Worm (Caenorhabditis elegans): Measurements from ENCODE around the gene Y51H7C.8.

The Y51H7C.8 gene

DNA sequence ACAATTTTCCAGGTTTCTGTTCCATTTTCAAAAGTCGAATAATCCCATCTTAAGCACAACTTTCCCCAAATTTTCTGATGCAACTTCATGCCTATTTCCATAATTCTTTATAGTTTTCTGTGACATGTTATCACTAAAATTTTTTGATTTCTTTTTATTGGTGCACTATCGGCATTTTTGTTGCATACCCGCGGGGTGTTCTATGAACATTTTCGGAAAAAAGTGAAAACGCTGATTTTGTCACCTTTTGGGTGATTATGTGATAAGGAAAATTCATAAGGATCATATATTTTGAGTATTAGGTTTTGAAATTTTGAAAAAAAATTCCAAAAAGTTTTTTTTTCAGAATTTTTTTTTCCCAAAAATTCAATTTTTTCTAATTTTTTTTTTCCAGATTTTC is 15.1 kb upstream of the Y51H7C.8 start, which contains the start of gene aat-7:
aat-7 (plus strand) TSS at position 393 of the 400 bp plus-strand sequence.
- TF ChIP-seq ztf-23 (GFP tag; IDR thresholded peaks at IDR 0.05): no peak
- TF ChIP-seq cog-1 (tag; optimal IDR thresholded peaks at IDR 0.05): no peak
- TF ChIP-seq ref-1 (GFP tag; conservative IDR thresholded peaks at IDR 0.05): no peak
- TF ChIP-seq flt-1 (GFP tag; IDR thresholded peaks at IDR 0.05): no peak
- TF ChIP-seq T22C8.4 (GFP tag; IDR thresholded peaks at IDR 0.05): no peak
- no peak for TF ChIP-seq klf-2 (GFP tag; conservative IDR thresholded peaks at IDR 0.05)
- no peak for TF ChIP-seq ztf-29 (GFP tag; IDR thresholded peaks at IDR 0.05)
- TF ChIP-seq med-1 (GFP tag; optimal IDR thresholded peaks at IDR 0.05; ENCODE audit: insufficient read depth): no peak
- no peak for TF ChIP-seq tab-1 (GFP tag; IDR thresholded peaks at IDR 0.05)

DNA sequence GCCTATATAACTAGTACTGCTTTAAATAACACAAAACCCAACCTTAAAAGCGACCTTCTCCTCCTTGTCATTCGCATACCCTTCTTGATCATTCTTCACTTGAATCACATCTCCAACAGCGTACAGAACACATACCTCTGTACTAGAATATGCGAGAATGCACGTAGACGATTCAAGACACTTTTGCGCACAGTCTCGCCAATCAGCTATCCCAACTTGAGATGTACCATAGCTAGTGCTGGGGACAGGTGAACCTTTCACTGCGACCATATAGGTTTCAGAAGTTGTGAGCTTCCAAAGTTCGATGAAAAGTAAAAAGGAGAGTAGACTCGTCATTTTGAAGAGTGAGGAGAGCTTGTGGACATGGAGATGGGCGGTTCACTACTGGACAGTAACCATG is 3.9 kb upstream of the Y51H7C.8 start, which contains the start of gene F54D12.8:
F54D12.8 (minus strand) TSS at position 336 of the 400 bp plus-strand sequence.
- TF ChIP-seq cog-1 (tag; optimal IDR thresholded peaks at IDR 0.05) (no peak), ztf-29 (GFP tag; IDR thresholded peaks at IDR 0.05) (no peak), med-1 (GFP tag; optimal IDR thresholded peaks at IDR 0.05; ENCODE audit: insufficient read depth) (no peak), flt-1 (GFP tag; IDR thresholded peaks at IDR 0.05) (no peak)

DNA sequence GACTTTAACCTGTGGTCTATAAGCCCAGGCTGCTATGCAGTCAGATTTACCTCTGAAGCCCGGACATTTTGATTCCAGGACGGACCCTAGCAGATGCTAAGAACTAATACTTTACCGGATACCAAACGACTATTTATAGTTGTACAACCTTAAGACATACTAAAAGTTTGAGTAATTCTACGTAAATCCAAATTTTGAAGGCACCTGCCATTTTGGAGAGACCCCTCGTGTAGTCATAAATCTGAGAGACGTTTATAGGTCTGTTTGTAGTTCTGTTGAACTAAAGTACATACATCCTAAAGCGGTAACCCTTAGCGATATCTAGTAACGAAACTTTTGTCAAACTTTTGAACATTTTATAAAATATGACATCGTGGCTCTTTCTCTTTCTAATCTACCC is 3.2 kb upstream of the Y51H7C.8 start, which contains the start of gene F54D12.2:
F54D12.2 (plus strand) TSS at position 301 of the 400 bp plus-strand sequence.
- TF ChIP-seq med-1 (GFP tag; optimal IDR thresholded peaks at IDR 0.05; ENCODE audit: insufficient read depth) (no peak), ztf-23 (GFP tag; IDR thresholded peaks at IDR 0.05) (no peak), flt-1 (GFP tag; IDR thresholded peaks at IDR 0.05) (no peak), tab-1 (GFP tag; IDR thresholded peaks at IDR 0.05) (no peak), klf-2 (GFP tag; conservative IDR thresholded peaks at IDR 0.05) (no peak), ref-1 (GFP tag; conservative IDR thresholded peaks at IDR 0.05) (no peak), ztf-29 (GFP tag; IDR thresholded peaks at IDR 0.05) (no peak), T22C8.4 (GFP tag; IDR thresholded peaks at IDR 0.05) (no peak), cog-1 (tag; optimal IDR thresholded peaks at IDR 0.05) (no peak)

DNA sequence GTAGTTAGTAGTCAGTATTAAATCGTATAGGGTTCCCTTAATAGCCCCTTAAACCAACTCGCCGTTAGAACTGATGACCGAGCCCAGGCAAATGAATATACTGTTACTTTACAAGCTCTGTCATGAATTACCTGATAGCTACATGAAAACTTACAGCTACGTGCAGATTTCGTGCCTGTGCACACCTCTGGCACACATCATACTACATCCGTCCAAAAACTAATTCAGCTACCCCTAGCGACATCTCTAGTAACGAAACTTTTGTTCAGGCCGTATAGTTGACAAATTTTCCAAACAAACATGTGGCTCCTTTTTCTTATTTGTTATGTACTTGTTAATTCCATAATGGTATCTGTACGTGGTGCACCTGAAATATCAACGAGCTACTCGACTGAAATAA is 1.5 kb upstream of the Y51H7C.8 start, which contains the start of gene F54D12.1:
F54D12.1 (plus strand) TSS at position 301 of the 400 bp plus-strand sequence.
- TF ChIP-seq flt-1 (GFP tag; IDR thresholded peaks at IDR 0.05) (no peak), T22C8.4 (GFP tag; IDR thresholded peaks at IDR 0.05) (no peak), ztf-23 (GFP tag; IDR thresholded peaks at IDR 0.05) (no peak), ref-1 (GFP tag; conservative IDR thresholded peaks at IDR 0.05) (no peak), tab-1 (GFP tag; IDR thresholded peaks at IDR 0.05) (no peak), med-1 (GFP tag; optimal IDR thresholded peaks at IDR 0.05; ENCODE audit: insufficient read depth) (no peak), klf-2 (GFP tag; conservative IDR thresholded peaks at IDR 0.05) (no peak), cog-1 (tag; optimal IDR thresholded peaks at IDR 0.05) (no peak), ztf-29 (GFP tag; IDR thresholded peaks at IDR 0.05) (no peak)

DNA sequence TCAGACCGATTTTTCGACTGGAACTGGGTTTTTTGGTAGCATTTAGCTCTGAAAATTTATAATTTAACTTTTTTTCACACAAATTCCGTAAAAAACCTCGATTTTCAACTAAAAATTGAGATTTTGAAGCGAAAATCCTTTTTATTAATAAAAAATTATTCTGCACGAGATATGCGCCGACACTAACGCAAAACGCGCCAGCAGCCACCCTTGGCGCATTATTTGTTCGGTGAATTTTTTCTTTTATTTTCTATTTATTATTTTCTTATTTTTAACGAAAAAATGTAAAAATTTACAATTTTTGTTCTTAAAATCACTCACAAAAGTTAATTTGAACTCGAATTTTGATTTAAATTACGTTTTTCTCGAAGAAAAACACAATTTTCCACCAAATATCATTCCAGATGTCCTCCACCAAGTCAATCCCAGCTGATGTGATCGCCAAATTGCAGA is 619 bp downstream of the Y51H7C.8 start, which contains the start of gene Y51H7C.7:
Y51H7C.7 (plus strand) TSS at position 403 of the 453 bp plus-strand sequence.
- no peak for TF ChIP-seq klf-2 (GFP tag; conservative IDR thresholded peaks at IDR 0.05)
- no peak for TF ChIP-seq ztf-29 (GFP tag; IDR thresholded peaks at IDR 0.05)

DNA sequence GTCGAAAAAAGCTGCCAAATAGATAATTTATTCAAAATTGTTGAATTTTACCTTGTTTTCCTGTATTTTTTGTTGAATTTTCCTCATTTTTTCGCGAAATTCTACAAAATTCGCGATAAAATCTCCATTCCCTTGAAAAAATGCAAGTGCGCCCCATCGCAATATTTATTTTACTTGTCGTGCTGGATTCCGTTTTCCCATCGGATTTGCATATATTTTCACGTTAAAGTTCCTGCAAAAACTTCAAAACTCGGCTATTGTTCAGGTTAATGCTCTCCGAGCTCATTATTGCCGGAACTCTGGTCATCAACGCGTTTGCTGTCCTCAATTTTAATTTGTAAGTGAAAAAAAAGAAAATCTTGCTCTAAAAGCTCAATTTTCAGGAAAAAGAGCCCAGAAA is 1.5 kb downstream of the Y51H7C.8 start, which contains the start of the genes Y51H7C.41 and cogc-4:
Y51H7C.41 (plus strand) TSS at position 266 of the 400 bp plus-strand sequence.
cogc-4 (plus strand) TSS at position 386 of the 400 bp plus-strand sequence.
- TF ChIP-seq ztf-23 (GFP tag; IDR thresholded peaks at IDR 0.05) (no peak), klf-2 (GFP tag; conservative IDR thresholded peaks at IDR 0.05) (no peak), cog-1 (tag; optimal IDR thresholded peaks at IDR 0.05) (no peak), flt-1 (GFP tag; IDR thresholded peaks at IDR 0.05) (no peak), tab-1 (GFP tag; IDR thresholded peaks at IDR 0.05) (no peak), ztf-29 (GFP tag; IDR thresholded peaks at IDR 0.05) (no peak), ref-1 (GFP tag; conservative IDR thresholded peaks at IDR 0.05) (no peak), T22C8.4 (GFP tag; IDR thresholded peaks at IDR 0.05) (no peak), med-1 (GFP tag; optimal IDR thresholded peaks at IDR 0.05; ENCODE audit: insufficient read depth) (no peak)

DNA sequence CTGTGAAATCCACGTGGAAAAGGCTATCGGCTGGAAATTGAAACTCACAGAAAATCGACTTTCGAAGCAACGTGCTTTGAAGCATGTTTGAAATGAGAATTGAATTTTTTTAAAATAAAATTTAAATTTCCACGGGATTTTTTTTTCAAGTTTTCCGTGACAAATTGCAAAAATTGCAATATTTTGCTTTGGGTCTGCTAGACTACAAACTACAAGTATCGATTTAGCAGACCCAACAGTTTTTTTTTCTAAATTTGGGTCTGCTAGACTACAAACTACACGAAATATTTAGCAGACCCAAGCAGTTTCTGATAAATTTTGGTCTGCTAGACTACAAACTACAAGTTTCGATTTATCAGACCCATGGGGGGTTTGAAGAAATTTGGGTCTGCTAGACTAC is 9.8 kb downstream of the Y51H7C.8 start, which contains the start of gene Y51H7C.9:
Y51H7C.9 (minus strand) TSS at position 101 of the 400 bp plus-strand sequence.
- no peak for TF ChIP-seq ztf-23 (GFP tag; IDR thresholded peaks at IDR 0.05)
- TF ChIP-seq ref-1 (GFP tag; conservative IDR thresholded peaks at IDR 0.05): no peak
- TF ChIP-seq klf-2 (GFP tag; conservative IDR thresholded peaks at IDR 0.05): no peak
- TF ChIP-seq tab-1 (GFP tag; IDR thresholded peaks at IDR 0.05): no peak

DNA sequence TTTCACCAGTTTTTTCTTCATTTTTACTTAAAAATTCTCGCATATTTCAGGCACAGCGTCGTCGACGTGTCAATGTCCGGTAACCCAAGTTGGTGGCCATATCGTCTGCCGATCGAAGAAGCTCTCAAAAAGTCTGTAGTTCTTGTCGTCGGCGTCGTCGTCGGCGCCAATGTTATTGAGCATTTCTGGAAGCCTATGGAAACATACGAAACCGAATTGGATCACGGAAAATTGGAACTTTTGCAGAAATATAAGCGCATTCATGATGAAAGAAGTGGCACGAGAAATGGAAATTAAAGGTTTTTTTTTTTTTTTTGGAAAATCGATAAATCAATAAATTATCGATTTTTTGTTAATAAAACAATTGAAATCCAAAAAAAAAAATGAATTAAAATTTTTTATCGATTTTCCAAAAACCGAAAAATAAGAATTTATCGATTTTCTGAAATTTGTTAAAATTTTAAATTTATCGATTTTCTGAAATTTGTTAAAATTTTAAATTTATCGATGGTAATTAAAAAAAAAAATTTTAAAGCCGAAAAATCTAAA is 10.9 kb downstream of the Y51H7C.8 start, which contains the start of gene alkb-1:
alkb-1 (plus strand) TSS at position 51 of the 549 bp plus-strand sequence.
- TF ChIP-seq ztf-23 (GFP tag; IDR thresholded peaks at IDR 0.05) (no peak), T22C8.4 (GFP tag; IDR thresholded peaks at IDR 0.05) (peak; percentile 45; the same call in 1 of the 2 replicates), cog-1 (tag; optimal IDR thresholded peaks at IDR 0.05) (no peak), tab-1 (GFP tag; IDR thresholded peaks at IDR 0.05) (no peak)

DNA sequence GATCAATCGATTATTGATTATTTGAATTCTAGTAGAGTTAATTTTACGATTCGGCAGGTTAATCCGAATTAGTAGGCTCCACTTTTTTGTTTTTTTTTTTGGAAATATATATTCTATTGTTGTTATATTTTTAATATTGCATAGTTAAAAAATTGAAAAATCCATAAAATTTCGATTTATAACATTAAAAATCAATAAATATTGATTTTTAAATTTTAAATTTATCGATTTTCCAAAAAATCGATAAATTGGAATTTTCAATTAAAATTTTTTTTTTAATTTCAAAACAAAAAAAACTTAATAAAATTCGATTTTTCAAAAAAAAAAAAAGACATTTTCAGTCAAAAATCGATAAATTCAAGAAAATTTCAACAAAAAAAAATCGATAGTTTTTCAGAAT is 18.4 kb downstream of the Y51H7C.8 start:
- TF ChIP-seq ztf-23 (GFP tag; IDR thresholded peaks at IDR 0.05) (no peak), T22C8.4 (GFP tag; IDR thresholded peaks at IDR 0.05) (peak; percentile 35; the same call in 1 of the 2 replicates), flt-1 (GFP tag; IDR thresholded peaks at IDR 0.05) (no peak), med-1 (GFP tag; optimal IDR thresholded peaks at IDR 0.05; ENCODE audit: insufficient read depth) (no peak), klf-2 (GFP tag; conservative IDR thresholded peaks at IDR 0.05) (no peak), cog-1 (tag; optimal IDR thresholded peaks at IDR 0.05) (no peak), ztf-29 (GFP tag; IDR thresholded peaks at IDR 0.05) (no peak), tab-1 (GFP tag; IDR thresholded peaks at IDR 0.05) (no peak), ref-1 (GFP tag; conservative IDR thresholded peaks at IDR 0.05) (no peak)
